Fruit fly (Drosophila melanogaster) whole organism, adult: ENCODE data around the gene Gr61a.
"Not testable (repeated sequence)": the region's sequence is repeated elsewhere in the genome, so short reads cannot be mapped to it uniquely, and the experiment has no call there.

Source experiments
- CG11617 ChIP-seq: fragments of 200-800 bp; sonication (Bioruptor generic); optimal IDR thresholded peaks from 2 replicates; lab custom pipeline; 2017; ENCODE audit warnings: mild to moderate bottlenecking, missing biosample characterization, missing genetic modification reagents, missing genetic modification characterization
- CG12768 ChIP-seq: fragments of 200-800 bp; sonication (Bioruptor generic); optimal IDR thresholded peaks from 2 replicates; lab custom pipeline; 2017; ENCODE audit warnings: missing biosample characterization, missing genetic modification characterization, mild to moderate bottlenecking, moderate library complexity, missing genetic modification reagents
- CG14711 ChIP-seq: fragments of 200-800 bp; sonication (Bioruptor generic); optimal IDR thresholded peaks from 2 replicates; lab custom pipeline; 2018; ENCODE audit warnings: missing biosample characterization, mild to moderate bottlenecking, missing genetic modification characterization, moderate library complexity
- CG1620 ChIP-seq: fragments of 200-800 bp; sonication (Bioruptor generic); optimal IDR thresholded peaks from 2 replicates; lab custom pipeline; 2016; ENCODE audit warnings: missing biosample characterization, missing genetic modification characterization
- CG33017 ChIP-seq: fragments of 200-800 bp; sonication (Bioruptor generic); optimal IDR thresholded peaks from 2 replicates; lab custom pipeline; 2018; ENCODE audit warnings: missing biosample characterization, mild to moderate bottlenecking, missing genetic modification characterization, moderate library complexity
- CG5204 ChIP-seq: fragments of 200-800 bp; sonication (Bioruptor generic); optimal IDR thresholded peaks from 2 replicates; lab custom pipeline; 2016; ENCODE audit warnings: missing biosample characterization, missing genetic modification characterization
- CG7045 ChIP-seq: fragments of 200-800 bp; sonication (Bioruptor generic); optimal IDR thresholded peaks from 2 replicates; lab custom pipeline; 2017; ENCODE audit warnings: missing biosample characterization, mild to moderate bottlenecking, missing genetic modification characterization
- CG7101 ChIP-seq: fragments of 200-800 bp; sonication (Bioruptor generic); optimal IDR thresholded peaks from 2 replicates; lab custom pipeline; 2018; ENCODE audit warnings: missing biosample characterization, mild to moderate bottlenecking, missing genetic modification characterization, moderate library complexity
- Clk ChIP-seq: fragments of 200-800 bp; sonication (Bioruptor generic); optimal IDR thresholded peaks from 2 replicates; lab custom pipeline; 2017; ENCODE audit warnings: missing biosample characterization, missing genetic modification characterization
- Crg-1 ChIP-seq: fragments of 200-800 bp; sonication (Bioruptor generic); optimal IDR thresholded peaks from 2 replicates; lab custom pipeline; 2016; ENCODE audit warnings: missing biosample characterization, missing genetic modification characterization
- Hr96 ChIP-seq: fragments of 200-800 bp; sonication (Bioruptor generic); optimal IDR thresholded peaks from 2 replicates; lab custom pipeline; 2016; ENCODE audit warnings: missing biosample characterization, missing genetic modification characterization
- Mnt ChIP-seq: fragments of 200-800 bp; sonication (Bioruptor generic); optimal IDR thresholded peaks from 2 replicates; lab custom pipeline; 2016; ENCODE audit warnings: missing biosample characterization, mild to moderate bottlenecking, missing genetic modification characterization
- bab1 ChIP-seq: fragments of 200-800 bp; sonication (Bioruptor generic); optimal IDR thresholded peaks from 3 replicates; lab custom pipeline; 2019; ENCODE audit warnings: missing biosample characterization, mild to moderate bottlenecking, missing genetic modification characterization, moderate library complexity
- cic ChIP-seq: fragments of 200-800 bp; sonication (Bioruptor generic); optimal IDR thresholded peaks from 2 replicates; lab custom pipeline; 2017; ENCODE audit warnings: missing biosample characterization, mild to moderate bottlenecking, missing genetic modification characterization, moderate library complexity
- cnc ChIP-seq, 2 experiments: fragments of >200 bp; optimal IDR thresholded peaks; 2 replicates each; lab custom pipeline; 2017
- kay ChIP-seq: fragments of 200-800 bp; sonication (Bioruptor generic); peaks from one replicate; lab custom pipeline; 2016; ENCODE audit warnings: missing biosample characterization, missing genetic modification characterization, borderline replicate concordance
- ovo ChIP-seq: fragments of 200-800 bp; sonication (Bioruptor generic); optimal IDR thresholded peaks from 2 replicates; lab custom pipeline; 2016; ENCODE audit warnings: missing biosample characterization, missing genetic modification characterization
- pad ChIP-seq: fragments of 200-800 bp; sonication (Bioruptor generic); optimal IDR thresholded peaks from 3 replicates; lab custom pipeline; 2017; ENCODE audit warnings: missing biosample characterization, missing genetic modification characterization, mild to moderate bottlenecking, moderate library complexity, missing genetic modification reagents
- tj ChIP-seq: fragments of 200-800 bp; sonication (Bioruptor generic); optimal IDR thresholded peaks from 3 replicates; lab custom pipeline; 2017; ENCODE audit warnings: missing biosample characterization, mild to moderate bottlenecking, missing genetic modification characterization, moderate library complexity
- toe ChIP-seq: fragments of 200-800 bp; sonication (Bioruptor generic); optimal IDR thresholded peaks from 2 replicates; lab custom pipeline; 2016; ENCODE audit warnings: missing biosample characterization, missing genetic modification characterization

Gr61a gene

DNA sequence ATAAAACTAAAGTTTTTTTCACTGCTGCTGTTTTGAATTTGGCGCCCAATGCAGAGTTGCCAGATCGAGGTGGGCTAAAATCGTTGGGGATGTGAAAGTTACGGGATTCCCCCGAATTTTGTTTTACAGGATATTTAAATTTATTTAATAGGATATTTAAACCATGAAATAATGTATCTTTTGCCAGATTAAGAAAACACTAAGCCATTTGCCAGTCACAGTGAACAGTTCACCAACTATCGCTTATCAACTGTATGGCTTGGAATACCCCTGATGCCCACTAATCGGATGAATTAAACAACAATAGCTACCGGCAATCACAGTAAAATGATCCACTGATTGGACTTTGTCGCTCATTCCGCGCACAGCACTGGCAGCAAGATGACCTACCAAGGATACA is 9.8 kb downstream of the Gr61a start, which contains the start of gene Dci:
TSS of gene Dci (plus strand) at position 286 of the 400 bp plus-strand sequence.
- TF ChIP-seq CG14711 (tag; lab: Kevin White, UChicago) (peak; percentile 71), CG5204 (peak; percentile 74), kay (GFP tag; lab: Kevin White, UChicago) (peak; percentile 77), Clk (no peak), tj (GFP tag; lab: Kevin White, UChicago) (peak; percentile 31), toe (GFP tag; lab: Kevin White, UChicago) (peak; percentile 92), pad (GFP tag; lab: Kevin White, UChicago) (peak; percentile 14), bab1 (GFP tag; lab: Kevin White, UChicago) (peak; percentile 65), cnc (optimal IDR thresholded peaks at IDR 0.05; lab: Kevin White, UChicago) (no peak), cic (GFP tag; lab: Kevin White, UChicago) (no peak), Hr96 (peak; percentile 78), CG12768 (GFP tag; lab: Kevin White, UChicago) (peak; percentile 56), CG1620 (GFP tag; lab: Kevin White, UChicago) (peak; percentile 73), Crg-1 (GFP tag; lab: Kevin White, UChicago) (peak; percentile 24), CG11617 (GFP tag; lab: Kevin White, UChicago) (peak; percentile 49), ovo (GFP tag; lab: Kevin White, UChicago) (peak; percentile 52), CG33017 (tag; lab: Kevin White, UChicago) (peak; percentile 13), CG7045 (GFP tag; lab: Kevin White, UChicago) (no peak), Mnt (GFP tag; lab: Kevin White, UChicago) (peak; percentile 48), CG7101 (tag; lab: Kevin White, UChicago) (peak; percentile 38)

DNA sequence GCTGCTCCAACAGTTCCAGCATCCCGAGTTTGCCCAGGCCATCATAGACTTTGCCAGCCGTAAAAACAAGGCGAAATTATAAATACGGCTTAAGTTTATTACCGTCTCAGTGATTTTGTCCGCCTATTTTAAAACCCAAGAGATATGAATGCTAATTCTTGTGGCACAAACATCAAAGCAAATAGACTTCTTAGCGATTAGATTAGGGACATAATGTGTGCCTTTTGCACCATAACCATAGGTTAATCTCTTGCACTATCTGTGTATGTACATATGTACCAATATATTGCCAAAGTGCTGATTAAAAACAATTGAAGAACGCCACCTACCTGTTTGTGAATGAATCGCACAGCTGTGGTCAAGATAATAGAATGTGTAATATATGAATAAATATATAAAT is 11.0 kb downstream of the Gr61a start:
- no peak for TF ChIP-seq CG12768 (GFP tag; lab: Kevin White, UChicago)
- no peak for TF ChIP-seq Clk

DNA sequence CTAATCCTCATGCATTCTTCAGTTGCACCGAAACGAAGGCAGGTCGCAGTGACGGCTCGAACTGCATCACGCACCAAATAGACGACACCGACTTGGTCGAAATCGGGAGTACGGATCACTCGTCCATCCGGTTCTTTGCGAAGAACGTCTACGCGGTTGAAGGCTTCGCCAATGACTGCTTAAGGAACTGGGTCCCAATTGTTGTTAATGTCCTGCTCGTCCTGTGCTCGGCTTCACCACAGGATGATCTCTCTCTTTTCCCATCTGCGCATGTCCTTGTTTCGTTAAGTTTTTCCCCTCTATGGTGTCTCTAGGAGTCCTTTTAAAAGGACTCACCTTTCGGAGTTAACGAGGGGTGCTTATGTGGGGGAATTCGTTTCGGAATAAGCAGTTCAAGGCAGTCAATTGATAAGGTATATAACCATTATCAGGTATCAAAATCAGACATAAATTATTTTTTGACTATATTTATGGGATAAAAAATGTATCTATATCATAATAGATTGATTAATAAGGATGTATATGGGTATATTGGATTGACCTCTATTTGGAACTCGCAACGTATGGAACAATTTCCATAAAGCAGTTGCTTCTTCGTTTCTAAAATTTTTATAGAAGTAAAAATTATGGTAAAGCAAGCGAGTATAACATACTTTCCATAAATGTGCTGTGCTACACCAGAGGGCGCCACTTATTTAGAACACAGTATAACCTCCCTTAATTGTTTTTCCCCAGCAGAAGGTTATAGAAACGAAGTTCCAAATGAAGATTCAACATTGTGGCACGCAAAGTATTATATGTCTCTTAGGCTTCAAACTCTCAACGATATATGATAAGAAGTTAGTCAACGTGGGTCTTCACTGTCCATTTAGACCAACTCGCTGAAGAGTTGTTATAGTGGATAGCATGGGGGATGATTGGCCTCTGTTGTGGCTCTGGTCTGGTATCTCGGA is 16.1 kb downstream of the Gr61a start, which contains the start of gene dpr20:
TSS of gene dpr20 (minus strand) at position 186 of the 953 bp plus-strand sequence.
- TF ChIP-seq CG1620 (GFP tag; lab: Kevin White, UChicago) (no peak), CG12768 (GFP tag; lab: Kevin White, UChicago) (peak; percentile 91), bab1 (GFP tag; lab: Kevin White, UChicago) (no peak), pad (GFP tag; lab: Kevin White, UChicago) (peak; percentile 92), Clk (peak; percentile 82), toe (GFP tag; lab: Kevin White, UChicago) (peak; percentile 93), CG5204 (peak; percentile 84), CG7101 (tag; lab: Kevin White, UChicago) (peak; percentile 85), Crg-1 (GFP tag; lab: Kevin White, UChicago) (no peak), ovo (GFP tag; lab: Kevin White, UChicago) (no peak), cic (GFP tag; lab: Kevin White, UChicago) (no peak), Hr96 (peak; percentile 88), CG14711 (tag; lab: Kevin White, UChicago) (peak; percentile 81), kay (GFP tag; lab: Kevin White, UChicago) (no peak), tj (GFP tag; lab: Kevin White, UChicago) (no peak), CG33017 (tag; lab: Kevin White, UChicago) (peak; percentile 87), CG7045 (GFP tag; lab: Kevin White, UChicago) (peak; percentile 83), Mnt (GFP tag; lab: Kevin White, UChicago) (peak; percentile 8), CG11617 (GFP tag; lab: Kevin White, UChicago) (peak; percentile 10), cnc (optimal IDR thresholded peaks at IDR 0.05; lab: Kevin White, UChicago) (no peak)

DNA sequence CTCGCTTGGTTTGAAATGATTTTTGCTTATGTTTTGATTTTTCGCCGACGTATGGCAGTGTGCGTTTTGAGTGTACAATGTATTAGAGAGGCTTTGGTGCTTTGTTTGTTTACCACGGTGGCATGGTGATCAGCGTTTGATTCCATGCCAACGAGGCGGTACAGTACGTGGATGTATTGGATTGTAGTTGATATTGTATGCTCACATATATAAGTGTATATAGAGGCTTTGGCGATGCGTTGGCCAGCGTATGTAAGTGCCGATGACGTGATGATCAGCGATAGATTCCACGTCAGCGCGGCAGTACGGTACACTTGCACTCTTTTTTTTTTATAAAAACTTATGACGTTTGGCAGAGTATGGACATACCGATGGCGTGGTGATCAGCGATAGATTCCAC is 23.8 kb downstream of the Gr61a start, which contains the start of gene CG12502:
TSS of gene CG12502 (plus strand) at position 301 of the 400 bp plus-strand sequence.
- not testable (repeated sequence) for TF ChIP-seq Crg-1 (GFP tag; lab: Kevin White, UChicago); cic (GFP tag; lab: Kevin White, UChicago); CG14711 (tag; lab: Kevin White, UChicago)

DNA sequence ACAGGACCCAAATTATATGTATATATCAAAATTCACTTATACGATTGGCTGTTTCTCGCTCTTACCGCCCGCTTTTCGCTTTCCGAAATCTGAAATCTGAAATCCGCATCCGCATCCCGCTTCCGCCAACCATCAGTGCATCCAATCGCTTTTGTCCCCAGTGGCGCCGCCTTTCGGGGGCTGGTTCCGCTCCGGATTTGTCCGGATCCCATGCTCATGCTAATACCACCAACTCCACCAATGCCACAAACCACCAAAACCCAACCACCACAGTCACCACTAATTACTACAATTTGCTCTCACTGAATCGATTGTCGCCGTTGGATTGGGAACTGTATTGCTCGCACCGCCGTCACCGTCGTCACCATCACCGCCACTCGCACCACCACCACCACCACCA is 27.5 kb downstream of the Gr61a start:
- no peak for TF ChIP-seq ovo (GFP tag; lab: Kevin White, UChicago)

DNA sequence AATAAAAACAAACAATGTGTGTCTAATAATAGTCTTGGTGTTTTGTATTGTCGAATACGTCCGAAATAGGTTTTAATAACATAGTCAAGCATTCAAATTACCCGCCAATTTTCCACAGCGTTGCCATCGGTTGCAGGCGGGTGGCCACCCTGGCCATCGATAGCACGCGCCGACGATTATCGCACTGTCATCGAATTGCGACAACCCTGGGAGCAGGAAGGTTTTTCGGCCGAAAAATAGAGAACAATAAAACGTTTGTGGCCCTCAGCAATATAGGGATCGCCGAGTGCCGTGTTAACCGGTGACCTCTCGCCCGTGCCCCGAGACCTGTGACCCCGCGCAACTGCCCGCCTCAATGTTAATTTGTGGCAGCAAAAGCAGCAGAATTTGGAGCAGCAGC is 30.5 kb downstream of the Gr61a start, which contains the start of gene Usp10:
TSS of gene Usp10 (plus strand) at position 187 of the 400 bp plus-strand sequence.
- TF ChIP-seq cnc (optimal IDR thresholded peaks at IDR 0.05; lab: Kevin White, UChicago), result peak; percentile 60 to 92
- no peak for TF ChIP-seq CG7045 (GFP tag; lab: Kevin White, UChicago)
- TF ChIP-seq tj (GFP tag; lab: Kevin White, UChicago), result peak; percentile 53
- peak; percentile 99 for TF ChIP-seq CG14711 (tag; lab: Kevin White, UChicago)
- peak; percentile 19 for TF ChIP-seq bab1 (GFP tag; lab: Kevin White, UChicago)
- no peak for TF ChIP-seq kay (GFP tag; lab: Kevin White, UChicago)
- peak; percentile 43 for TF ChIP-seq cic (GFP tag; lab: Kevin White, UChicago)
- no peak for TF ChIP-seq Clk
- no peak for TF ChIP-seq Hr96
- TF ChIP-seq CG33017 (tag; lab: Kevin White, UChicago), result no peak
- TF ChIP-seq Crg-1 (GFP tag; lab: Kevin White, UChicago), result no peak
- peak; percentile 48 for TF ChIP-seq Mnt (GFP tag; lab: Kevin White, UChicago)
